Fruit fly (Drosophila melanogaster): ENCODE results near the gene CG34258.

Gene CG34258

dm6 chr3L:19951868-19952267 is at the start of gene CG34258:
TSS of gene CG34258 (minus strand) at chr3L:19951968.
- TF ChIP-seq Myc (optimal IDR thresholded peaks at IDR 0.05) (no peak), insv (optimal IDR thresholded peaks at IDR 0.05) (no peak), psq (optimal IDR thresholded peaks at IDR 0.05) (no peak), h (optimal IDR thresholded peaks at IDR 0.05) (no peak), ttk (optimal IDR thresholded peaks at IDR 0.05) (no peak), Sin3A (optimal IDR thresholded peaks at IDR 0.05) (no peak)

- TF ChIP-seq Myc (optimal IDR thresholded peaks at IDR 0.05) (no peak), psq (optimal IDR thresholded peaks at IDR 0.05) (no peak), ttk (optimal IDR thresholded peaks at IDR 0.05) (no peak), h (optimal IDR thresholded peaks at IDR 0.05) (no peak), insv (optimal IDR thresholded peaks at IDR 0.05) (no peak), Sin3A (optimal IDR thresholded peaks at IDR 0.05) (no peak)
Measured at dm6 chr3L:20000878-20001640, 49.3 kb upstream of the CG34258 start.

dm6 chr3L:20000081-20000736 is 48.4 kb upstream of the CG34258 start, which contains the start of the genes Tom20 and Gabat:
TSS of gene Tom20 (plus strand) at chr3L:20000644.
TSS of gene Gabat (minus strand) at chr3L:20000686.
- TF ChIP-seq h (optimal IDR thresholded peaks at IDR 0.05) (no peak), Myc (optimal IDR thresholded peaks at IDR 0.05) (no peak), ttk (optimal IDR thresholded peaks at IDR 0.05) (no peak)

- TF ChIP-seq Myc (optimal IDR thresholded peaks at IDR 0.05): no peak
- TF ChIP-seq h (optimal IDR thresholded peaks at IDR 0.05): no peak
- no peak for TF ChIP-seq insv (optimal IDR thresholded peaks at IDR 0.05)
- no peak for TF ChIP-seq psq (optimal IDR thresholded peaks at IDR 0.05)
- no peak for TF ChIP-seq Sin3A (optimal IDR thresholded peaks at IDR 0.05)
- no peak for TF ChIP-seq ttk (optimal IDR thresholded peaks at IDR 0.05)
Measured at dm6 chr3L:19994015-19994414, 42.2 kb upstream of the CG34258 start.

- TF ChIP-seq Myc (optimal IDR thresholded peaks at IDR 0.05) (no peak), insv (optimal IDR thresholded peaks at IDR 0.05) (no peak), ttk (optimal IDR thresholded peaks at IDR 0.05) (no peak), h (optimal IDR thresholded peaks at IDR 0.05) (no peak), psq (optimal IDR thresholded peaks at IDR 0.05) (no peak), Sin3A (optimal IDR thresholded peaks at IDR 0.05) (no peak)
Measured at dm6 chr3L:19991714-19992231, 40.0 kb upstream of the CG34258 start, which contains the start of the genes CG7646 and Nca. TSS of gene CG7646 (plus strand) at chr3L:19991887. TSS of gene Nca (plus strand) at chr3L:19991887.

- TF ChIP-seq psq (optimal IDR thresholded peaks at IDR 0.05) (no peak), h (optimal IDR thresholded peaks at IDR 0.05) (no peak), ttk (optimal IDR thresholded peaks at IDR 0.05) (no peak), insv (optimal IDR thresholded peaks at IDR 0.05) (no peak), Myc (optimal IDR thresholded peaks at IDR 0.05) (no peak), Sin3A (optimal IDR thresholded peaks at IDR 0.05) (no peak)
Measured at dm6 chr3L:19991120-19991519, 39.4 kb upstream of the CG34258 start, which contains the start of gene fln. TSS of gene fln (minus strand) at chr3L:19991220.

- TF ChIP-seq psq (optimal IDR thresholded peaks at IDR 0.05) (no peak), Sin3A (optimal IDR thresholded peaks at IDR 0.05) (no peak), h (optimal IDR thresholded peaks at IDR 0.05) (no peak), ttk (optimal IDR thresholded peaks at IDR 0.05) (no peak), insv (optimal IDR thresholded peaks at IDR 0.05) (no peak), Myc (optimal IDR thresholded peaks at IDR 0.05) (no peak)
Measured at dm6 chr3L:19988891-19989290, 37.1 kb upstream of the CG34258 start, which contains the start of gene Csas. TSS of gene Csas (minus strand) at chr3L:19988991.

dm6 chr3L:19985768-19986167 is 34.0 kb upstream of the CG34258 start, which contains the start of the genes hale and schuy:
TSS of gene hale (minus strand) at chr3L:19985868.
TSS of gene schuy (plus strand) at chr3L:19986093.
- no peak for TF ChIP-seq Sin3A (optimal IDR thresholded peaks at IDR 0.05)
- no peak for TF ChIP-seq ttk (optimal IDR thresholded peaks at IDR 0.05)
- no peak for TF ChIP-seq insv (optimal IDR thresholded peaks at IDR 0.05)

dm6 chr3L:19981385-19981784 is 29.6 kb upstream of the CG34258 start, which contains the start of gene CG17732:
TSS of gene CG17732 (plus strand) at chr3L:19981685.
- TF ChIP-seq psq (optimal IDR thresholded peaks at IDR 0.05): no peak
- TF ChIP-seq ttk (optimal IDR thresholded peaks at IDR 0.05): no peak
- no peak for TF ChIP-seq Sin3A (optimal IDR thresholded peaks at IDR 0.05)
- no peak for TF ChIP-seq insv (optimal IDR thresholded peaks at IDR 0.05)
- no peak for TF ChIP-seq h (optimal IDR thresholded peaks at IDR 0.05)
- TF ChIP-seq Myc (optimal IDR thresholded peaks at IDR 0.05): no peak

dm6 chr3L:19979592-19979991 is 27.8 kb upstream of the CG34258 start, which contains the start of gene CG14182:
TSS of gene CG14182 (minus strand) at chr3L:19979812.
- TF ChIP-seq ttk (optimal IDR thresholded peaks at IDR 0.05) (no peak), Myc (optimal IDR thresholded peaks at IDR 0.05) (no peak), Sin3A (optimal IDR thresholded peaks at IDR 0.05) (no peak), psq (optimal IDR thresholded peaks at IDR 0.05) (no peak), insv (optimal IDR thresholded peaks at IDR 0.05) (no peak), h (optimal IDR thresholded peaks at IDR 0.05) (no peak)

- TF ChIP-seq Sin3A (optimal IDR thresholded peaks at IDR 0.05) (no peak), ttk (optimal IDR thresholded peaks at IDR 0.05) (no peak), Myc (optimal IDR thresholded peaks at IDR 0.05) (no peak), h (optimal IDR thresholded peaks at IDR 0.05) (no peak), psq (optimal IDR thresholded peaks at IDR 0.05) (no peak), insv (optimal IDR thresholded peaks at IDR 0.05) (no peak)
Measured at dm6 chr3L:19978088-19978487, 26.3 kb upstream of the CG34258 start.
